Worm (Caenorhabditis elegans) whole organism, mixed stage, embryonic: Measurements from ENCODE around the gene cul-2.

Source experiments
- M03D4.4 ChIP-seq: sonication (generic microtip); optimal IDR thresholded peaks from 2 replicates; lab custom pipeline; 2017; ENCODE audit warnings: mild to moderate bottlenecking, missing genetic modification characterization, missing compliant biosample characterization
- bed-3 ChIP-seq: fragments of 200-800 bp; sonication (Bioruptor generic); optimal IDR thresholded peaks from 3 replicates; lab custom pipeline; 2018; ENCODE audit warnings: mild to moderate bottlenecking, missing genetic modification characterization, moderate library complexity, missing compliant biosample characterization
- ceh-39 ChIP-seq: fragments of 150-350 bp; optimal IDR thresholded peaks from 2 replicates; lab custom pipeline; 2014; ENCODE audit warnings: missing biosample characterization, missing genetic modification characterization
- ceh-43 ChIP-seq: fragments of 200-800 bp; sonication (Bioruptor generic); optimal IDR thresholded peaks from 2 replicates; lab custom pipeline; 2018; ENCODE audit warnings: mild to moderate bottlenecking, missing genetic modification characterization, moderate library complexity, missing compliant biosample characterization
- ceh-83 ChIP-seq: fragments of 200-800 bp; sonication (Bioruptor generic); optimal IDR thresholded peaks from 2 replicates; lab custom pipeline; 2018; ENCODE audit warnings: mild to moderate bottlenecking, missing genetic modification characterization, missing compliant biosample characterization
- ces-1 ChIP-seq: fragments of 150-350 bp; optimal IDR thresholded peaks from 2 replicates; lab custom pipeline; 2014; ENCODE audit warnings: missing biosample characterization, missing genetic modification reagents, missing genetic modification characterization
- cnd-1 ChIP-seq: fragments of 200-800 bp; sonication (Bioruptor generic); optimal IDR thresholded peaks from 2 replicates; lab custom pipeline; 2018; ENCODE audit warnings: mild to moderate bottlenecking, missing genetic modification characterization, missing compliant biosample characterization
- elt-3 ChIP-seq: fragments of 150-350 bp; optimal IDR thresholded peaks from 2 replicates; lab custom pipeline; 2014; ENCODE audit warnings: missing biosample characterization, missing genetic modification characterization
- flh-1 ChIP-seq: fragments of 200-800 bp; sonication (Bioruptor generic); optimal IDR thresholded peaks from 2 replicates; lab custom pipeline; 2018; ENCODE audit warnings: mild to moderate bottlenecking, missing genetic modification characterization, moderate library complexity, missing compliant biosample characterization
- ham-2 ChIP-seq: fragments of 200-800 bp; sonication (Bioruptor generic); optimal IDR thresholded peaks from 2 replicates; lab custom pipeline; 2018; ENCODE audit warnings: mild to moderate bottlenecking, missing genetic modification characterization, missing compliant biosample characterization
- hlh-1 ChIP-seq: fragments of 150-350 bp; optimal IDR thresholded peaks from 2 replicates; lab custom pipeline; 2014; ENCODE audit warnings: missing biosample characterization, missing genetic modification reagents, missing genetic modification characterization
- lin-13 ChIP-seq: fragments of 150-350 bp; optimal IDR thresholded peaks from 2 replicates; lab custom pipeline; 2014; ENCODE audit warnings: missing biosample characterization, missing genetic modification characterization
- lsy-2 ChIP-seq: fragments of 150-350 bp; optimal IDR thresholded peaks from 2 replicates; lab custom pipeline; 2014; ENCODE audit warnings: missing biosample characterization, missing genetic modification characterization
- mab-5 ChIP-seq: fragments of 150-350 bp; optimal IDR thresholded peaks from 2 replicates; lab custom pipeline; 2014; ENCODE audit warnings: missing biosample characterization, missing genetic modification characterization
- nhr-12 ChIP-seq: fragments of 150-350 bp; optimal IDR thresholded peaks from 2 replicates; lab custom pipeline; 2014; ENCODE audit warnings: missing biosample characterization, missing genetic modification characterization
- nhr-2 ChIP-seq: fragments of 150-350 bp; optimal IDR thresholded peaks from 2 replicates; lab custom pipeline; 2014; ENCODE audit warnings: missing biosample characterization, missing genetic modification characterization
- nhr-237 ChIP-seq: fragments of 150-350 bp; optimal IDR thresholded peaks from 2 replicates; lab custom pipeline; 2014; ENCODE audit warnings: missing biosample characterization, missing genetic modification characterization
- nhr-28 ChIP-seq: fragments of 150-350 bp; optimal IDR thresholded peaks from 2 replicates; lab custom pipeline; 2014; ENCODE audit warnings: missing biosample characterization, missing genetic modification characterization
- nhr-76 ChIP-seq: sonication (generic microtip); optimal IDR thresholded peaks from 2 replicates; lab custom pipeline; 2017; ENCODE audit warnings: missing biosample characterization, missing genetic modification characterization
- pha-4 ChIP-seq: fragments of 150-350 bp; optimal IDR thresholded peaks from 2 replicates; lab custom pipeline; 2018; ENCODE audit warnings: missing biosample characterization, missing genetic modification reagents, missing genetic modification characterization
- sem-2 ChIP-seq: fragments of 200-800 bp; sonication (Bioruptor generic); optimal IDR thresholded peaks from 2 replicates; lab custom pipeline; 2018; ENCODE audit warnings: mild to moderate bottlenecking, missing genetic modification characterization, missing compliant biosample characterization
- snpc-4 ChIP-seq: fragments of 150-350 bp; optimal IDR thresholded peaks from 2 replicates; lab custom pipeline; 2014; ENCODE audit warnings: missing biosample characterization, missing genetic modification characterization
- sptf-1 ChIP-seq: sonication (generic microtip); optimal IDR thresholded peaks from 2 replicates; lab custom pipeline; 2017; ENCODE audit warnings: mild to moderate bottlenecking, missing genetic modification characterization, moderate library complexity, missing compliant biosample characterization
- unc-39 ChIP-seq: fragments of 150-350 bp; optimal IDR thresholded peaks from 2 replicates; lab custom pipeline; 2014; ENCODE audit warnings: missing biosample characterization, missing genetic modification characterization
- unc-62 ChIP-seq: fragments of 150-350 bp; optimal IDR thresholded peaks from 2 replicates; lab custom pipeline; 2014; ENCODE audit warnings: missing biosample characterization, missing genetic modification reagents, missing genetic modification characterization
- ztf-11 ChIP-seq: fragments of 150-350 bp; optimal IDR thresholded peaks from 2 replicates; lab custom pipeline; 2014; ENCODE audit warnings: missing biosample characterization, missing genetic modification characterization

The cul-2 gene

ce11 chrIII:13735008-13735407, 47.9 kb downstream of the cul-2 start, which contains the start of gene W06F12.3:
Gene W06F12.3, plus strand, starts transcription at chrIII:13735030.
- TF ChIP-seq nhr-12 (tag; lab: Kevin White, UChicago) (no peak), bed-3 (GFP tag; lab: Kevin White, UChicago) (no peak), unc-62 (GFP tag; lab: Kevin White, UChicago) (no peak), elt-3 (tag; lab: Kevin White, UChicago) (no peak), pha-4 (no peak), nhr-2 (no peak), unc-39 (tag; lab: Kevin White, UChicago) (no peak), nhr-76 (tag; lab: Kevin White, UChicago) (no peak), ham-2 (no peak), nhr-237 (tag; lab: Kevin White, UChicago) (no peak), ceh-39 (no peak), M03D4.4 (no peak), nhr-28 (tag; lab: Kevin White, UChicago) (no peak), lin-13 (tag; lab: Kevin White, UChicago) (no peak), sptf-1 (tag; lab: Kevin White, UChicago) (no peak), ces-1 (GFP tag; lab: Kevin White, UChicago) (no peak)

ce11 chrIII:13741410-13741809, 54.3 kb downstream of the cul-2 start:
- TF ChIP-seq lin-13 (tag; lab: Kevin White, UChicago) (no peak), lsy-2 (tag; lab: Kevin White, UChicago) (no peak), bed-3 (GFP tag; lab: Kevin White, UChicago) (no peak), ztf-11 (tag; lab: Kevin White, UChicago) (no peak), ceh-83 (GFP tag; lab: Kevin White, UChicago) (no peak), hlh-1 (tag; lab: Kevin White, UChicago) (no peak), mab-5 (tag; lab: Kevin White, UChicago) (no peak), unc-62 (GFP tag; lab: Kevin White, UChicago) (no peak), nhr-76 (tag; lab: Kevin White, UChicago) (no peak), unc-39 (tag; lab: Kevin White, UChicago) (no peak), flh-1 (GFP tag; lab: Kevin White, UChicago) (no peak), ces-1 (GFP tag; lab: Kevin White, UChicago) (no peak), elt-3 (tag; lab: Kevin White, UChicago) (no peak), ceh-39 (no peak), ham-2 (no peak), cnd-1 (tag; lab: Kevin White, UChicago) (no peak), nhr-28 (tag; lab: Kevin White, UChicago) (no peak), sem-2 (GFP tag; lab: Kevin White, UChicago) (no peak), nhr-2 (no peak), nhr-237 (tag; lab: Kevin White, UChicago) (no peak)

- TF ChIP-seq mab-5 (tag; lab: Kevin White, UChicago) (no peak), snpc-4 (tag; lab: Kevin White, UChicago) (no peak), ceh-43 (GFP tag; lab: Kevin White, UChicago) (no peak)
Measured at ce11 chrIII:13742028-13742427, 55.0 kb downstream of the cul-2 start.
